Fruit fly (Drosophila melanogaster): Measurements from ENCODE around the gene ham.

Gene ham

dm6 chr2L:18727986-18728385, 64.7 kb downstream of the ham start:
- no peak for TF ChIP-seq CG8478 (optimal IDR thresholded peaks at IDR 0.05)
- no peak for TF ChIP-seq pan (optimal IDR thresholded peaks at IDR 0.05)
- no peak for TF ChIP-seq usp (GFP tag; optimal IDR thresholded peaks at IDR 0.05)
- no peak for TF ChIP-seq EcR (GFP tag; optimal IDR thresholded peaks at IDR 0.05)
- TF ChIP-seq psq (optimal IDR thresholded peaks at IDR 0.05): no peak
- TF ChIP-seq Dll (optimal IDR thresholded peaks at IDR 0.05): no peak

DNA sequence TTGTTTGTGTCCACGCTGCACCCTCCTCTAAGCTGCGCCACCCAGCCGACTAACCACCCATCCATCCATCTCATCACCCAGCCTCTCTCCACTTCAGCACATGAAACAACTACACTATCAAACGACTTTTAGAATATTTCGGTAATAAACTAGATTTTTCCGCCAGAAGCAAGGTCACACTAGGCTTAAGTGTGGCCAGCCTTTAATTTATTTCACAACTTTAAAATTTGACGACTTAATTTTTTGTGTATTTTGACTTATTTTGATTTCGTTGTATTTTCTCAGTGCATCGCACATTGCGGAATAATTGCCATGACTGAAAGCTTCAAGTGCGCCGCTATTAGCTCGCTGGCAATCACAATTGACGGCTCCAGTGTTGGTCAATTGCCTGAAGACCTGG, 67.9 kb downstream of the ham start:
- TF ChIP-seq usp (GFP tag; optimal IDR thresholded peaks at IDR 0.05): no peak
- TF ChIP-seq EcR (GFP tag; optimal IDR thresholded peaks at IDR 0.05): no peak
- no peak for TF ChIP-seq CG8478 (optimal IDR thresholded peaks at IDR 0.05)
- no peak for TF ChIP-seq Dll (optimal IDR thresholded peaks at IDR 0.05)
- no peak for TF ChIP-seq pan (optimal IDR thresholded peaks at IDR 0.05)
- no peak for TF ChIP-seq psq (optimal IDR thresholded peaks at IDR 0.05)

DNA sequence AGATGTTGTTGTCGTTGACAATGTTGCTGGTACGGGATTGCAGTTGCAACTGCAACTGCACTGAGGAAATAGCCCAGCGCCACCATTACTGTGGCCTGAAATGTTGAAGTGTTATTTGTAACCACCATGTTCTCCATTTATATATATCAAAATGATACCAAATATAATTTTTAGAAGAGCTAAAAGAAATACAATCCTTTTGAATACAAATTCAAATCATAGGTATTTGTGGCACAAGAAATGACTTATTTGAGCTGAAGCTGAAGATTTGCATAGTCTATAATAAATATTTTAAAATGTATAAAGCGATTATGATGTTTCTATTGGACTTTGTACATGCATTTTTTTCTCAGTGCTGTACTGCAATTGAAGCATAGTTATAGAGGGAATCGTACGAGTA, 73.1 kb downstream of the ham start:
- no peak for TF ChIP-seq Dll (optimal IDR thresholded peaks at IDR 0.05)

DNA sequence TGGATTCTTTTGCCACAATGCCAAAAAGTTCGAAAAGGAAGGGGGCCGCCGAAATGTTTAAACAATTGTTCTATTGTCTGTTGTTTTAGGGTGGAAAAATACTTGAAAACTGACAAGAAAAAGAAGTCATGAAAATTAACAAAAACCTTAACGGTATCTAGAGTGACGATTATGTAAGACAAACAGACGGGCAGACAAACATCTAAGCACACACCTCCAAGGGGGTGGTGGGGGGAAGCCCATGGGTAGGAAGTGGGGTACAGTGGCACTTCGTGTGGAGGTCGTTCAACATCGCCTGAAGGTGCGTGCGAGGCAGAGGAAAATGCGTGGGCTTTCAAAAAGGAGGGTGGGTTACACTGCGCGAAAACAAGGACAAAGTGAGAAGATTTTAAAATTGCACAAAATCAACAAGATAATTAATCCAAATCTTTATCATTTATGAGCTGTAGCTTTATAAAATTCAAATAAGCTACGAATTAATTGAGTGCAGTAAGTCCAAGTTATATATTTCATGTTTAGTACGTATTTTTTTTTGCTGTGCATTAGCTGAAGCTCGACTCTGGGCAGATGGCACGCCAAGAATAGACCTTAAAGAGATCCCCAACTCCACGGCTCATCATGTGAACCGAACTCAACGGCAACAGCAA, 75.2 kb downstream of the ham start:
- no peak for TF ChIP-seq usp (GFP tag; optimal IDR thresholded peaks at IDR 0.05)
- TF ChIP-seq pan (optimal IDR thresholded peaks at IDR 0.05): no peak
- TF ChIP-seq EcR (GFP tag; optimal IDR thresholded peaks at IDR 0.05): no peak
- TF ChIP-seq psq (optimal IDR thresholded peaks at IDR 0.05): no peak

dm6 chr2L:18714086-18714485, 78.6 kb downstream of the ham start:
- TF ChIP-seq Dll (optimal IDR thresholded peaks at IDR 0.05) (no peak), usp (GFP tag; optimal IDR thresholded peaks at IDR 0.05) (no peak), psq (optimal IDR thresholded peaks at IDR 0.05) (no peak), EcR (GFP tag; optimal IDR thresholded peaks at IDR 0.05) (no peak), CG8478 (optimal IDR thresholded peaks at IDR 0.05) (no peak), pan (optimal IDR thresholded peaks at IDR 0.05) (no peak)

DNA sequence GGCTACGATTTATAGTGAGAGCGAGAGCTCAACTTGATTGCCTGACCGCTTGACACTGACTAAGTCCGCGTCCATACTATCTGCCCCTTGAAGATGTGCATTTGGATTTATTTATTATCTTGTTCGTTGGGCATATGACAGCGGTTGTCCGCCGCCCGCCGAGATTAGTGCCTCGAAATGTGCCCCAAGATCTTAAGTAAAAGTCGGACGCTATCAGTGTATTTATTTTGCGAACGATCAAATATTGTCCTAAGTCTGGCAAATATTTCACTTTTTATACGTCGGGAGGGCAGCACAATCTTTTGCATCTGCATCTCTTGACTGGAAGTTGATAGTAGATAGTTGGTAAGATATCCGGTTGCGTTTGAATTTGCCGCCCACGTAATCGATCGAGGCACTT, 79.0 kb downstream of the ham start, which contains the start of gene Irk3:
Gene Irk3, minus strand, starts transcription at position 63 of the 400 bp plus-strand sequence.
- TF ChIP-seq psq (optimal IDR thresholded peaks at IDR 0.05): no peak
- no peak for TF ChIP-seq CG8478 (optimal IDR thresholded peaks at IDR 0.05)
- TF ChIP-seq pan (optimal IDR thresholded peaks at IDR 0.05): no peak
- no peak for TF ChIP-seq usp (GFP tag; optimal IDR thresholded peaks at IDR 0.05)
- TF ChIP-seq Dll (optimal IDR thresholded peaks at IDR 0.05): no peak
- TF ChIP-seq EcR (GFP tag; optimal IDR thresholded peaks at IDR 0.05): no peak
